Fruit fly (Drosophila melanogaster) whole organism, pupa: ENCODE data around the gene SmD2.

Source experiments
- CG10348 ChIP-seq: fragments of 200-800 bp; sonication (Bioruptor generic); IDR thresholded peaks from 2 replicates; pipeline ENCODE4 v1.3.6; 2022; ENCODE audit warnings: missing biosample characterization, missing genetic modification characterization
- CG12605 ChIP-seq: fragments of 200-800 bp; sonication (Bioruptor generic); IDR thresholded peaks from 2 replicates; pipeline ENCODE4 v1.3.6; 2022; ENCODE audit warnings: missing biosample characterization, missing genetic modification characterization
- CG13204 ChIP-seq: fragments of 200-800 bp; sonication (Bioruptor generic); optimal IDR thresholded peaks from 2 replicates; lab custom pipeline; 2018; ENCODE audit warnings: missing biosample characterization, mild to moderate bottlenecking, missing genetic modification characterization, moderate library complexity
- CG14655 ChIP-seq: fragments of 200-800 bp; sonication (Bioruptor generic); optimal IDR thresholded peaks from 3 replicates; lab custom pipeline; 2017; ENCODE audit warnings: mild to moderate bottlenecking, missing biosample characterization, missing genetic modification reagents, missing genetic modification characterization
- CG15710 ChIP-seq: fragments of 200-800 bp; sonication (Bioruptor generic); optimal IDR thresholded peaks from 2 replicates; lab custom pipeline; 2018; ENCODE audit warnings: missing biosample characterization, mild to moderate bottlenecking, missing genetic modification characterization, moderate library complexity
- CG17806 ChIP-seq: fragments of 200-800 bp; sonication (Bioruptor generic); optimal IDR thresholded peaks from 2 replicates; lab custom pipeline; 2018; ENCODE audit warnings: missing biosample characterization, mild to moderate bottlenecking, missing genetic modification characterization, moderate library complexity
- CG32121 ChIP-seq: fragments of 200-800 bp; sonication (Bioruptor generic); IDR thresholded peaks from 2 replicates; pipeline ENCODE4 v1.3.6; 2022; ENCODE audit warnings: missing biosample characterization, missing genetic modification characterization
- CG34367 ChIP-seq: fragments of 200-800 bp; sonication (Bioruptor generic); optimal IDR thresholded peaks from 2 replicates; lab custom pipeline; 2018; ENCODE audit warnings: missing biosample characterization, mild to moderate bottlenecking, missing genetic modification characterization
- CG4496 ChIP-seq: fragments of 200-800 bp; sonication (Bioruptor generic); IDR thresholded peaks from 3 replicates; pipeline ENCODE4 v1.3.6; 2022; ENCODE audit warnings: missing biosample characterization, missing genetic modification characterization
- CG8159 ChIP-seq: fragments of 200-800 bp; sonication (Bioruptor generic); optimal IDR thresholded peaks from 3 replicates; lab custom pipeline; 2018; ENCODE audit warnings: missing biosample characterization, mild to moderate bottlenecking, missing genetic modification characterization, moderate library complexity
- CG8301 ChIP-seq: fragments of 200-800 bp; sonication (Bioruptor generic); optimal IDR thresholded peaks from 2 replicates; lab custom pipeline; 2018; ENCODE audit warnings: missing biosample characterization, mild to moderate bottlenecking, missing genetic modification characterization
- CG9948 ChIP-seq: fragments of 200-800 bp; sonication (Bioruptor generic); optimal IDR thresholded peaks from 2 replicates; lab custom pipeline; 2018; ENCODE audit warnings: missing biosample characterization, mild to moderate bottlenecking, missing genetic modification characterization, moderate library complexity
- D1 ChIP-seq: fragments of 200-800 bp; sonication (Bioruptor generic); optimal IDR thresholded peaks from 2 replicates; lab custom pipeline; 2018; ENCODE audit warnings: missing biosample characterization, mild to moderate bottlenecking, missing genetic modification characterization, moderate library complexity
- EcR ChIP-seq: fragments of 200-800 bp; sonication (Bioruptor generic); optimal IDR thresholded peaks from 3 replicates; lab custom pipeline; 2019; ENCODE audit warnings: missing biosample characterization, missing genetic modification characterization, mild to moderate bottlenecking, moderate library complexity, missing genetic modification reagents
- Ets98B ChIP-seq: fragments of 200-800 bp; sonication (Bioruptor generic); IDR thresholded peaks from 2 replicates; pipeline ENCODE4 v1.3.6; 2022; ENCODE audit warnings: missing biosample characterization, missing genetic modification characterization
- Pif1A ChIP-seq: fragments of 200-800 bp; sonication (Bioruptor generic); optimal IDR thresholded peaks from 3 replicates; lab custom pipeline; 2016; ENCODE audit warnings: missing biosample characterization, missing genetic modification characterization
- Pif1B ChIP-seq: fragments of 200-800 bp; sonication (Bioruptor generic); optimal IDR thresholded peaks from 3 replicates; lab custom pipeline; 2016; ENCODE audit warnings: missing biosample characterization, missing genetic modification characterization
- Snoo ChIP-seq: fragments of 200-800 bp; sonication (Bioruptor generic); optimal IDR thresholded peaks from 3 replicates; lab custom pipeline; 2017; ENCODE audit warnings: missing biosample characterization, mild to moderate bottlenecking, missing genetic modification characterization, inconsistent platforms
- fd96Ca ChIP-seq: fragments of 200-800 bp; sonication (Bioruptor generic); IDR thresholded peaks from 3 replicates; pipeline ENCODE4 v1.3.6; 2022; ENCODE audit warnings: missing biosample characterization, missing genetic modification characterization
- gl ChIP-seq: fragments of 200-800 bp; sonication (Bioruptor generic); optimal IDR thresholded peaks from 2 replicates; lab custom pipeline; 2018; ENCODE audit warnings: missing biosample characterization, mild to moderate bottlenecking, missing genetic modification characterization
- rn ChIP-seq: fragments of 200-800 bp; sonication (Bioruptor generic); IDR thresholded peaks from 2 replicates; pipeline ENCODE4 v1.3.6; 2022; ENCODE audit warnings: missing biosample characterization, missing genetic modification characterization

SmD2 gene

DNA sequence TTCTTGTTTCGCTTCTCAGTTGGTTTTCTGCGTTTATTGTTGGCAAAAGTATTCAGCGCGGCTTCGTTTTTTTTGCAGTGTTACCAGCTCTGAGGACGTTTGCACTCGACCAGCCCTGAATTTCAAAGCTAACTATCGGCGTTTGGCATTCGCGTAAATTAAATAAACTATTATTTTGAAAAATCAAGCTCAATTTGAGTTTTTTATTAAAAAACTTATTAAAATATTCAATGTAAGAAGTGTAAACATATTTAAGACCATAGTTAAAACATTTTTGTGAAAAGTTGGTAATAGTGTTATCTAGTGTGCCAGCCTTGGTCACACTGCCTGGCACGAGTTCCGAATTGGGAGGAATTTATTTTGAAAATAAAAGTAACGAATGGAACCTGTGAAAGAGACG, at the start of gene SmD2, which contains the start of gene CG18048:
Gene SmD2, minus strand, starts transcription at position 98 of the 400 bp plus-strand sequence.
Gene CG18048, plus strand, starts transcription at position 298 of the 400 bp plus-strand sequence.
- no peak for TF ChIP-seq CG32121 (GFP tag; lab: Robert Waterston, UW)
- no peak for TF ChIP-seq Pif1B (GFP tag; lab: Kevin White, UChicago)
- TF ChIP-seq Pif1A = no peak
- TF ChIP-seq CG8159 (tag; lab: Kevin White, UChicago) = no peak
- TF ChIP-seq CG15710 (tag; lab: Kevin White, UChicago) = no peak
- TF ChIP-seq rn (GFP tag; lab: Robert Waterston, UW) = no peak
- TF ChIP-seq Snoo = no peak
- no peak for TF ChIP-seq CG9948 (tag; lab: Kevin White, UChicago)
- TF ChIP-seq CG12605 (GFP tag; lab: Robert Waterston, UW) = no peak
- TF ChIP-seq fd96Ca (GFP tag; lab: Robert Waterston, UW) = no peak

dm6 chr3R:6394247-6394522, 48.5 kb upstream of the SmD2 start:
- TF ChIP-seq EcR = peak; percentile 33
- TF ChIP-seq Ets98B (GFP tag; lab: Robert Waterston, UW) = no peak
- no peak for TF ChIP-seq CG14655 (GFP tag; lab: Kevin White, UChicago)

dm6 chr3R:6393515-6394246, 48.0 kb upstream of the SmD2 start:
- TF ChIP-seq gl (tag; lab: Kevin White, UChicago) (no peak), CG4496 (GFP tag; lab: Robert Waterston, UW) (no peak), CG14655 (GFP tag; lab: Kevin White, UChicago) (no peak), CG9948 (tag; lab: Kevin White, UChicago) (no peak), CG34367 (tag; lab: Kevin White, UChicago) (no peak), CG8301 (tag; lab: Kevin White, UChicago) (no peak), fd96Ca (GFP tag; lab: Robert Waterston, UW) (no peak), Snoo (no peak), rn (GFP tag; lab: Robert Waterston, UW) (no peak), CG13204 (GFP tag; lab: Kevin White, UChicago) (no peak), Pif1A (no peak), CG15710 (tag; lab: Kevin White, UChicago) (no peak), D1 (no peak), EcR (no peak), CG8159 (tag; lab: Kevin White, UChicago) (no peak), Pif1B (GFP tag; lab: Kevin White, UChicago) (no peak), CG10348 (GFP tag; lab: Robert Waterston, UW) (no peak), CG17806 (tag; lab: Kevin White, UChicago) (no peak), CG12605 (GFP tag; lab: Robert Waterston, UW) (no peak)

- no peak for TF ChIP-seq CG9948 (tag; lab: Kevin White, UChicago)
- TF ChIP-seq CG4496 (GFP tag; lab: Robert Waterston, UW) = no peak
- no peak for TF ChIP-seq CG17806 (tag; lab: Kevin White, UChicago)
- no peak for TF ChIP-seq Ets98B (GFP tag; lab: Robert Waterston, UW)
- TF ChIP-seq Pif1A = no peak
- no peak for TF ChIP-seq CG32121 (GFP tag; lab: Robert Waterston, UW)
- no peak for TF ChIP-seq gl (tag; lab: Kevin White, UChicago)
- TF ChIP-seq CG13204 (GFP tag; lab: Kevin White, UChicago) = no peak
- TF ChIP-seq EcR = no peak
- no peak for TF ChIP-seq fd96Ca (GFP tag; lab: Robert Waterston, UW)
- no peak for TF ChIP-seq CG10348 (GFP tag; lab: Robert Waterston, UW)
- no peak for TF ChIP-seq Snoo
- no peak for TF ChIP-seq CG12605 (GFP tag; lab: Robert Waterston, UW)
- TF ChIP-seq Pif1B (GFP tag; lab: Kevin White, UChicago) = no peak
- no peak for TF ChIP-seq rn (GFP tag; lab: Robert Waterston, UW)
- no peak for TF ChIP-seq D1
- TF ChIP-seq CG14655 (GFP tag; lab: Kevin White, UChicago) = no peak
- no peak for TF ChIP-seq CG34367 (tag; lab: Kevin White, UChicago)
- TF ChIP-seq CG15710 (tag; lab: Kevin White, UChicago) = no peak
- no peak for TF ChIP-seq CG8301 (tag; lab: Kevin White, UChicago)
Measured at dm6 chr3R:6388414-6388830, 42.7 kb upstream of the SmD2 start.

DNA sequence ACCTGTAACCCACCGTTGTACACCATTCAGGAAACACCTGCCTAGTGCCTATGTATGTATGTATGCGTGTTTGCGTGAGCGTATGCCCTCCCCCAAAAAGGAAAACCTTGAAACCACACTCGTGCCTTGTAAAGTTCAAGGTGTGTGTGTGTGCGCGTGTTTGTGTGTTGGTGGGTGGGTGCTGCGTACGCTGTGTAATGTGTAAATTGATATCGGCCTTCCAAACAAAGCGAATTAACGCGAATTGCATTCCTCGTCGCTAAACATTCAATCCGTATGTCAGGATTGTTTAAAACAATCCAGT, 37.7 kb upstream of the SmD2 start:
- TF ChIP-seq CG14655 (GFP tag; lab: Kevin White, UChicago) = no peak
- peak; percentile 86 for TF ChIP-seq EcR

- no peak for TF ChIP-seq CG8159 (tag; lab: Kevin White, UChicago)
- TF ChIP-seq gl (tag; lab: Kevin White, UChicago) = no peak
- TF ChIP-seq fd96Ca (GFP tag; lab: Robert Waterston, UW) = no peak
- no peak for TF ChIP-seq Pif1A
- no peak for TF ChIP-seq Snoo
- no peak for TF ChIP-seq rn (GFP tag; lab: Robert Waterston, UW)
- TF ChIP-seq CG12605 (GFP tag; lab: Robert Waterston, UW) = no peak
- no peak for TF ChIP-seq CG8301 (tag; lab: Kevin White, UChicago)
- TF ChIP-seq CG15710 (tag; lab: Kevin White, UChicago) = no peak
Measured at dm6 chr3R:6382733-6383465, 37.2 kb upstream of the SmD2 start, which contains the start of gene gzl. Gene gzl (plus strand): TSS chr3R:6382914.
